Fruit fly (Drosophila melanogaster) whole organism, embryonic: ENCODE results near the gene mEFG1.

Experiments used
- ATbp ChIP-seq: fragments of 200-800 bp; sonication (Bioruptor generic); optimal IDR thresholded peaks from 2 replicates; lab custom pipeline; 2017; ENCODE audit warnings: missing biosample characterization, mild to moderate bottlenecking, missing genetic modification characterization, missing genetic modification reagents
- Abd-B ChIP-seq: fragments of 200-800 bp; sonication (Bioruptor generic); optimal IDR thresholded peaks from 2 replicates; lab custom pipeline; 2018; ENCODE audit warnings: missing biosample characterization, mild to moderate bottlenecking, missing genetic modification characterization, moderate library complexity
- B-H2 ChIP-seq: fragments of 200-800 bp; sonication (Bioruptor generic); optimal IDR thresholded peaks from 2 replicates; lab custom pipeline; 2018; ENCODE audit warnings: missing biosample characterization, mild to moderate bottlenecking, missing genetic modification characterization
- Bdp1 ChIP-seq: fragments of 200-800 bp; sonication (Bioruptor generic); optimal IDR thresholded peaks from 3 replicates; lab custom pipeline; 2016; ENCODE audit warnings: missing biosample characterization, missing genetic modification characterization
- Bgb ChIP-seq: fragments of 200-800 bp; sonication (Bioruptor generic); IDR thresholded peaks from 2 replicates; pipeline ENCODE4 v1.3.6; 2022; ENCODE audit warnings: missing biosample characterization, missing genetic modification characterization; ENCODE audit not compliant: partially characterized antibody
- Blimp-1 ChIP-seq: fragments of 200-800 bp; sonication (Bioruptor generic); optimal IDR thresholded peaks from 3 replicates; lab custom pipeline; 2018; ENCODE audit warnings: missing biosample characterization, missing genetic modification characterization, mild to moderate bottlenecking, moderate library complexity, missing genetic modification reagents
- CG10267 ChIP-seq: fragments of 200-800 bp; sonication (Bioruptor generic); optimal IDR thresholded peaks from 2 replicates; lab custom pipeline; 2018; ENCODE audit warnings: missing biosample characterization, mild to moderate bottlenecking, missing genetic modification characterization, moderate library complexity
- CG10959 ChIP-seq: fragments of 200-800 bp; sonication (Bioruptor generic); IDR thresholded peaks from 2 replicates; pipeline ENCODE4 v1.3.6; 2022; ENCODE audit warnings: missing biosample characterization, missing genetic modification characterization
- CG10979 ChIP-seq: fragments of 200-800 bp; sonication (Bioruptor generic); optimal IDR thresholded peaks from 2 replicates; lab custom pipeline; 2018; ENCODE audit warnings: missing biosample characterization, mild to moderate bottlenecking, missing genetic modification characterization, moderate library complexity
- CG15601 ChIP-seq: fragments of 200-800 bp; sonication (Bioruptor generic); optimal IDR thresholded peaks from 3 replicates; lab custom pipeline; 2019; ENCODE audit warnings: missing biosample characterization, mild to moderate bottlenecking, missing genetic modification characterization, moderate library complexity
- CG17328 ChIP-seq: fragments of 200-800 bp; sonication (Bioruptor generic); IDR thresholded peaks from 2 replicates; pipeline ENCODE4 v1.3.6; 2022; ENCODE audit warnings: missing biosample characterization, missing genetic modification characterization
- CG17361 ChIP-seq: fragments of 200-800 bp; sonication (Bioruptor generic); IDR thresholded peaks from 3 replicates; pipeline ENCODE4 v1.3.6; 2022; ENCODE audit warnings: missing biosample characterization, missing genetic modification characterization
- CG18011 ChIP-seq: fragments of 200-800 bp; sonication (Bioruptor generic); optimal IDR thresholded peaks from 2 replicates; lab custom pipeline; 2017; ENCODE audit warnings: missing biosample characterization, missing genetic modification characterization, mild to moderate bottlenecking, moderate library complexity, missing genotype
- CG18476 ChIP-seq: fragments of 200-800 bp; sonication (Bioruptor generic); optimal IDR thresholded peaks from 2 replicates; lab custom pipeline; 2016; ENCODE audit warnings: missing biosample characterization, mild to moderate bottlenecking, missing genetic modification characterization
- CG33557 ChIP-seq: fragments of 200-800 bp; sonication (Bioruptor generic); optimal IDR thresholded peaks from 2 replicates; lab custom pipeline; 2019; ENCODE audit warnings: missing biosample characterization, mild to moderate bottlenecking, missing genetic modification characterization, moderate library complexity
- CG34224 ChIP-seq: fragments of 200-800 bp; sonication (Bioruptor generic); IDR thresholded peaks from 3 replicates; pipeline ENCODE4 v1.3.6; 2022; ENCODE audit warnings: missing biosample characterization, missing genetic modification characterization; ENCODE audit not compliant: partially characterized antibody
- CG5245 ChIP-seq: fragments of 200-800 bp; sonication (Bioruptor generic); optimal IDR thresholded peaks from 3 replicates; lab custom pipeline; 2016; ENCODE audit warnings: missing biosample characterization, missing genetic modification characterization
- CG7745 ChIP-seq: fragments of 200-800 bp; sonication (Bioruptor generic); optimal IDR thresholded peaks from 2 replicates; lab custom pipeline; 2018; ENCODE audit warnings: missing biosample characterization, mild to moderate bottlenecking, missing genetic modification characterization, moderate library complexity
- Deaf1 ChIP-seq: fragments of 200-800 bp; optimal IDR thresholded peaks from 3 replicates; lab custom pipeline; 2019; ENCODE audit warnings: missing biosample characterization, mild to moderate bottlenecking, missing genetic modification characterization, moderate library complexity
- Dip3 ChIP-seq: fragments of 200-800 bp; sonication (Bioruptor generic); optimal IDR thresholded peaks from 3 replicates; lab custom pipeline; 2016; ENCODE audit warnings: missing biosample characterization, missing genetic modification characterization
- Hr51 ChIP-seq, 2 experiments: fragments of 200-800 bp; sonication (Bioruptor generic); optimal IDR thresholded peaks; 2 replicates in 1 of 2; 3 replicates in 1 of 2; lab custom pipeline; 2016 to 2018; ENCODE audit warnings: missing biosample characterization in 2 of 2, missing genetic modification characterization in 2 of 2, mild to moderate bottlenecking in 1 of 2, moderate library complexity in 1 of 2
- Hsf ChIP-seq: fragments of 200-800 bp; sonication (Bioruptor generic); optimal IDR thresholded peaks from 3 replicates; lab custom pipeline; 2016; ENCODE audit warnings: missing biosample characterization, missing genetic modification characterization
- Kr ChIP-seq: fragments of 200-800 bp; sonication (Bioruptor generic); optimal IDR thresholded peaks from 2 replicates; lab custom pipeline; 2017; ENCODE audit warnings: missing biosample characterization, mild to moderate bottlenecking, missing genetic modification characterization
- Meics ChIP-seq: fragments of 200-800 bp; sonication (Bioruptor generic); optimal IDR thresholded peaks from 2 replicates; lab custom pipeline; 2017; ENCODE audit warnings: missing biosample characterization, mild to moderate bottlenecking, missing genetic modification characterization
- NC2β ChIP-seq: fragments of 200-800 bp; sonication (Bioruptor generic); optimal IDR thresholded peaks from 2 replicates; lab custom pipeline; 2016; ENCODE audit warnings: missing biosample characterization, missing genetic modification characterization
- NfI ChIP-seq: fragments of 200-800 bp; sonication (Bioruptor generic); optimal IDR thresholded peaks from 3 replicates; lab custom pipeline; 2018; ENCODE audit warnings: missing biosample characterization, mild to moderate bottlenecking, missing genetic modification characterization, moderate library complexity
- PHDP ChIP-seq: fragments of 200-800 bp; sonication (Bioruptor generic); optimal IDR thresholded peaks from 3 replicates; lab custom pipeline; 2018; ENCODE audit warnings: missing biosample characterization, mild to moderate bottlenecking, missing genetic modification characterization, moderate library complexity
- Scr ChIP-seq: fragments of 200-800 bp; sonication (Bioruptor generic); IDR thresholded peaks from 2 replicates; pipeline ENCODE4 v1.3.6; 2022; ENCODE audit warnings: missing biosample characterization, missing genetic modification characterization; ENCODE audit not compliant: partially characterized antibody
- Sox100B ChIP-seq: fragments of 200-800 bp; sonication (Bioruptor generic); optimal IDR thresholded peaks from 3 replicates; lab custom pipeline; 2018; ENCODE audit warnings: missing biosample characterization, mild to moderate bottlenecking, missing genetic modification characterization
- Vsx1 ChIP-seq: fragments of 200-800 bp; sonication (Bioruptor generic); optimal IDR thresholded peaks from 2 replicates; lab custom pipeline; 2017; ENCODE audit warnings: missing biosample characterization, mild to moderate bottlenecking, missing genetic modification characterization, missing genetic modification reagents
- ara ChIP-seq: fragments of 200-800 bp; sonication (Bioruptor generic); IDR thresholded peaks from 2 replicates; pipeline ENCODE4 v1.3.6; 2022; ENCODE audit warnings: missing biosample characterization, missing genetic modification characterization
- bab2 ChIP-seq: fragments of 200-800 bp; sonication (Bioruptor generic); optimal IDR thresholded peaks from 2 replicates; lab custom pipeline; 2016; ENCODE audit warnings: missing biosample characterization, missing genetic modification characterization
- dpn ChIP-seq, 2 experiments: fragments of 200-800 bp; sonication (Bioruptor generic); optimal IDR thresholded peaks; 3 replicates each; lab custom pipeline; 2016; ENCODE audit warnings: missing biosample characterization in 2 of 2, missing genetic modification characterization in 2 of 2
- emc ChIP-seq: fragments of 200-800 bp; sonication (Bioruptor generic); optimal IDR thresholded peaks from 2 replicates; lab custom pipeline; 2016; ENCODE audit warnings: missing biosample characterization, missing genetic modification characterization
- en ChIP-seq: fragments of 200-800 bp; sonication (Bioruptor generic); optimal IDR thresholded peaks from 2 replicates; lab custom pipeline; 2016; ENCODE audit warnings: missing biosample characterization, missing genetic modification characterization
- kni ChIP-seq: fragments of 200-800 bp; sonication (Bioruptor generic); optimal IDR thresholded peaks from 3 replicates; lab custom pipeline; 2017; ENCODE audit warnings: mild to moderate bottlenecking, missing biosample characterization, missing genetic modification reagents, missing genetic modification characterization
- mirr ChIP-seq: fragments of 200-800 bp; sonication (Bioruptor generic); optimal IDR thresholded peaks from 3 replicates; lab custom pipeline; 2018; ENCODE audit warnings: missing biosample characterization, mild to moderate bottlenecking, missing genetic modification characterization
- nerfin-1 ChIP-seq: fragments of 200-800 bp; sonication (Bioruptor generic); optimal IDR thresholded peaks from 3 replicates; lab custom pipeline; 2019; ENCODE audit warnings: missing biosample characterization, mild to moderate bottlenecking, missing genetic modification characterization, moderate library complexity
- odd ChIP-seq: fragments of 200-800 bp; sonication (Bioruptor generic); optimal IDR thresholded peaks from 2 replicates; lab custom pipeline; 2017; ENCODE audit warnings: missing biosample characterization, mild to moderate bottlenecking, missing genetic modification characterization
- pzg ChIP-seq: fragments of 200-800 bp; sonication (Bioruptor generic); optimal IDR thresholded peaks from 3 replicates; lab custom pipeline; 2018; ENCODE audit warnings: missing biosample characterization, mild to moderate bottlenecking, missing genetic modification characterization, moderate library complexity
- sc ChIP-seq, 3 experiments: fragments of >200 bp in 2 of 3; fragments of 200-800 bp in 1 of 3; sonication (Bioruptor generic) in 1 of 3; optimal IDR thresholded peaks; 2 replicates in 2 of 3; 3 replicates in 1 of 3; lab custom pipeline; 2017; ENCODE audit warnings: mild to moderate bottlenecking in 1 of 3, missing biosample characterization in 1 of 3, missing genetic modification characterization in 1 of 3, missing genetic modification reagents in 1 of 3
- scrt ChIP-seq: fragments of 200-800 bp; sonication (Bioruptor generic); optimal IDR thresholded peaks from 2 replicates; lab custom pipeline; 2018; ENCODE audit warnings: missing biosample characterization, mild to moderate bottlenecking, missing genetic modification characterization, moderate library complexity
- sens-2 ChIP-seq: fragments of 200-800 bp; sonication (Bioruptor generic); IDR thresholded peaks from 2 replicates; pipeline ENCODE4 v1.3.6; 2022; ENCODE audit warnings: missing biosample characterization, missing genetic modification characterization
- tio ChIP-seq: fragments of 200-800 bp; sonication (Bioruptor generic); optimal IDR thresholded peaks from 2 replicates; lab custom pipeline; 2017; ENCODE audit warnings: missing biosample characterization, missing genetic modification characterization, inconsistent platforms
- trh ChIP-seq: fragments of 200-800 bp; sonication (Bioruptor generic); optimal IDR thresholded peaks from 2 replicates; lab custom pipeline; 2016; ENCODE audit warnings: missing biosample characterization, missing genetic modification characterization
- twi ChIP-seq: fragments of 200-800 bp; optimal IDR thresholded peaks from 2 replicates; lab custom pipeline; 2019; ENCODE audit warnings: missing biosample characterization, mild to moderate bottlenecking, missing genetic modification characterization, moderate library complexity
- unpg ChIP-seq: fragments of 200-800 bp; sonication (Bioruptor generic); optimal IDR thresholded peaks from 3 replicates; lab custom pipeline; 2018; ENCODE audit warnings: missing biosample characterization, mild to moderate bottlenecking, missing genetic modification characterization, moderate library complexity
- zf30C ChIP-seq: fragments of 200-800 bp; sonication (Bioruptor generic); optimal IDR thresholded peaks from 3 replicates; lab custom pipeline; 2018; ENCODE audit warnings: missing biosample characterization, mild to moderate bottlenecking, missing genetic modification characterization

The mEFG1 gene

dm6 chr2L:7270270-7270669 lies 47.4 kb upstream of the mEFG1 start (continued):
- peak; percentile 30 for TF ChIP-seq Abd-B (GFP tag; lab: Kevin White, UChicago)
- TF ChIP-seq Hr51 (GFP tag; optimal IDR thresholded peaks at IDR 0.05; lab: Kevin White, UChicago) = peak in 1 of 2 experiments; percentile 25
- TF ChIP-seq odd (GFP tag; lab: Kevin White, UChicago) = no peak
- TF ChIP-seq Vsx1 (GFP tag; lab: Kevin White, UChicago) = no peak
- peak; percentile 10 to 25 for TF ChIP-seq dpn (GFP tag; optimal IDR thresholded peaks at IDR 0.05; lab: Kevin White, UChicago)
- no peak for TF ChIP-seq kni (GFP tag; lab: Kevin White, UChicago)
- no peak for TF ChIP-seq CG34224 (GFP tag; lab: Robert Waterston, UW)
- TF ChIP-seq CG7745 (tag; lab: Kevin White, UChicago) = peak; percentile 49
- peak; percentile 45 for TF ChIP-seq twi (tag; lab: Kevin White, UChicago)
- no peak for TF ChIP-seq Meics (GFP tag; lab: Kevin White, UChicago)
- peak; percentile 42 for TF ChIP-seq Hsf (GFP tag; lab: Kevin White, UChicago)
- TF ChIP-seq Bdp1 (GFP tag; lab: Kevin White, UChicago) = no peak
- no peak for TF ChIP-seq CG5245 (GFP tag; lab: Kevin White, UChicago)
- TF ChIP-seq sc (optimal IDR thresholded peaks at IDR 0.05; lab: Kevin White, UChicago) = no peak
- TF ChIP-seq sc (GFP tag; optimal IDR thresholded peaks at IDR 0.05; lab: Kevin White, UChicago) = peak; percentile 27
- no peak for TF ChIP-seq B-H2 (GFP tag; lab: Kevin White, UChicago)
- TF ChIP-seq scrt (GFP tag; lab: Kevin White, UChicago) = no peak
- no peak for TF ChIP-seq Kr
- TF ChIP-seq PHDP (tag; lab: Kevin White, UChicago) = peak; percentile 33
- TF ChIP-seq bab2 (GFP tag; lab: Kevin White, UChicago) = peak; percentile 3
- no peak for TF ChIP-seq trh (GFP tag; lab: Kevin White, UChicago)
- TF ChIP-seq emc (GFP tag; lab: Kevin White, UChicago) = no peak
- TF ChIP-seq CG10979 (tag; lab: Kevin White, UChicago) = peak; percentile 87
- peak; percentile 72 for TF ChIP-seq unpg (GFP tag; lab: Kevin White, UChicago)
- TF ChIP-seq sens-2 (GFP tag; lab: Robert Waterston, UW) = no peak
- no peak for TF ChIP-seq mirr (GFP tag; lab: Kevin White, UChicago)
- no peak for TF ChIP-seq pzg
- TF ChIP-seq zf30C (GFP tag; lab: Kevin White, UChicago) = peak; percentile 37
- peak; percentile 4 for TF ChIP-seq Deaf1 (tag; lab: Kevin White, UChicago)
- peak; percentile 82 for TF ChIP-seq Blimp-1 (GFP tag; lab: Kevin White, UChicago)
- TF ChIP-seq CG10959 (GFP tag; lab: Robert Waterston, UW) = peak; percentile 63
- no peak for TF ChIP-seq Scr (GFP tag; lab: Robert Waterston, UW)
- peak; percentile 72 for TF ChIP-seq CG33557 (GFP tag; lab: Kevin White, UChicago)
- peak; percentile 63 for TF ChIP-seq CG15601 (tag; lab: Kevin White, UChicago)
- TF ChIP-seq ATbp (GFP tag; lab: Kevin White, UChicago) = peak; percentile 18
- TF ChIP-seq Sox100B (GFP tag; lab: Kevin White, UChicago) = peak; percentile 35
- TF ChIP-seq Dip3 (GFP tag; lab: Kevin White, UChicago) = no peak
- peak; percentile 4 for TF ChIP-seq NC2β
- peak; percentile 76 for TF ChIP-seq CG17328
- no peak for TF ChIP-seq Bgb (GFP tag; lab: Robert Waterston, UW)
- no peak for TF ChIP-seq nerfin-1
- TF ChIP-seq CG17361 (GFP tag; lab: Robert Waterston, UW) = peak; percentile 71; the same call in 2 of the 3 replicates
- peak; percentile 65 for TF ChIP-seq ara (GFP tag; lab: Robert Waterston, UW)
- no peak for TF ChIP-seq NfI (GFP tag; lab: Kevin White, UChicago)
- TF ChIP-seq CG18476 (GFP tag; lab: Kevin White, UChicago) = peak; percentile 40
- no peak for TF ChIP-seq CG18011 (GFP tag; lab: Kevin White, UChicago)
- TF ChIP-seq tio = peak; percentile 17
- peak; percentile 74 for TF ChIP-seq CG10267 (tag; lab: Kevin White, UChicago)
- no peak for TF ChIP-seq en (GFP tag; lab: Kevin White, UChicago)
